Fruit fly (Drosophila melanogaster) whole organism, embryonic: ENCODE results near the gene Gpdh1.
A peak's percentile ranks its signal among the peaks of the same experiment; 100 is the strongest.

ENCODE experiments used
- Antp ChIP-seq: fragments of 200-800 bp; sonication (Bioruptor generic); optimal IDR thresholded peaks from 3 replicates; lab custom pipeline; 2016; ENCODE audit warnings: missing biosample characterization, missing genetic modification characterization
- BEAF-32 ChIP-seq: fragments of 200-800 bp; sonication (Bioruptor generic); optimal IDR thresholded peaks from 3 replicates; lab custom pipeline; 2017; ENCODE audit warnings: missing biosample characterization, missing genetic modification characterization, mild to moderate bottlenecking, moderate library complexity, missing genetic modification reagents
- C15 ChIP-seq: fragments of 200-800 bp; sonication (Bioruptor generic); IDR thresholded peaks from 3 replicates; pipeline ENCODE4 v1.3.6; 2022; ENCODE audit warnings: missing biosample characterization, missing genetic modification characterization
- CG11504 ChIP-seq: fragments of 200-800 bp; sonication (Bioruptor generic); optimal IDR thresholded peaks from 3 replicates; lab custom pipeline; 2019; ENCODE audit warnings: missing biosample characterization, mild to moderate bottlenecking, missing genetic modification characterization, moderate library complexity
- CG13894 ChIP-seq: fragments of 200-800 bp; sonication (Bioruptor generic); optimal IDR thresholded peaks from 3 replicates; lab custom pipeline; 2018; ENCODE audit warnings: missing biosample characterization, mild to moderate bottlenecking, missing genetic modification characterization, moderate library complexity
- CG1529 ChIP-seq: fragments of 200-800 bp; sonication (Bioruptor generic); optimal IDR thresholded peaks from 3 replicates; lab custom pipeline; 2018; ENCODE audit warnings: missing biosample characterization, missing genetic modification characterization
- CG16779 ChIP-seq: fragments of 200-800 bp; sonication (Bioruptor generic); IDR thresholded peaks from 2 replicates; pipeline ENCODE4 v1.3.6; 2022; ENCODE audit warnings: missing biosample characterization, missing genetic modification characterization
- CG16813 ChIP-seq: fragments of 200-800 bp; sonication (Bioruptor generic); IDR thresholded peaks from 3 replicates; pipeline ENCODE4 v1.3.6; 2022; ENCODE audit warnings: missing biosample characterization, missing genetic modification characterization; ENCODE audit not compliant: partially characterized antibody
- CG2199 ChIP-seq: fragments of 200-800 bp; sonication (Bioruptor generic); IDR thresholded peaks from 3 replicates; pipeline ENCODE4 v1.3.6; 2022; ENCODE audit warnings: missing biosample characterization, missing genetic modification characterization
- CG30431 ChIP-seq: fragments of 200-800 bp; sonication (Bioruptor generic); optimal IDR thresholded peaks from 2 replicates; lab custom pipeline; 2017; ENCODE audit warnings: missing biosample characterization, missing genetic modification characterization
- CG3163 ChIP-seq: fragments of 200-800 bp; sonication (Bioruptor generic); optimal IDR thresholded peaks from 3 replicates; lab custom pipeline; 2016; ENCODE audit warnings: missing biosample characterization, missing genetic modification characterization
- CG34376 ChIP-seq: fragments of 200-800 bp; sonication (Bioruptor generic); optimal IDR thresholded peaks from 2 replicates; lab custom pipeline; 2018; ENCODE audit warnings: missing biosample characterization, mild to moderate bottlenecking, missing genetic modification characterization
- CG4707 ChIP-seq: fragments of 200-800 bp; sonication (Bioruptor generic); optimal IDR thresholded peaks from 2 replicates; lab custom pipeline; 2018; ENCODE audit warnings: missing biosample characterization, mild to moderate bottlenecking, missing genetic modification characterization, moderate library complexity
- CG6654 ChIP-seq: fragments of 200-800 bp; sonication (Bioruptor generic); optimal IDR thresholded peaks from 2 replicates; lab custom pipeline; 2017; ENCODE audit warnings: missing biosample characterization, mild to moderate bottlenecking, missing genetic modification characterization
- CG7786 ChIP-seq: fragments of 200-800 bp; sonication (Bioruptor generic); optimal IDR thresholded peaks from 2 replicates; lab custom pipeline; 2016; ENCODE audit warnings: missing biosample characterization, missing genetic modification characterization
- CG7963 ChIP-seq: fragments of 200-800 bp; sonication (Bioruptor generic); IDR thresholded peaks from 3 replicates; pipeline ENCODE4 v1.3.6; 2022; ENCODE audit warnings: missing biosample characterization, missing genetic modification characterization; ENCODE audit not compliant: partially characterized antibody
- CG8924 ChIP-seq: fragments of 200-800 bp; optimal IDR thresholded peaks from 3 replicates; lab custom pipeline; 2019; ENCODE audit warnings: missing biosample characterization, mild to moderate bottlenecking, missing genetic modification characterization, moderate library complexity
- Dbx ChIP-seq: fragments of 200-800 bp; sonication (Bioruptor generic); IDR thresholded peaks from 3 replicates; pipeline ENCODE4 v1.3.6; 2022; ENCODE audit warnings: missing biosample characterization, missing genetic modification characterization
- Eip74EF ChIP-seq, 2 experiments: fragments of 200-800 bp in 1 of 2; fragments of >200 bp in 1 of 2; sonication (Bioruptor generic) in 1 of 2; optimal IDR thresholded peaks; 2 replicates each; lab custom pipeline; 2017 to 2019; ENCODE audit warnings: missing biosample characterization in 2 of 2, missing genetic modification characterization in 2 of 2, mild to moderate bottlenecking in 1 of 2, moderate library complexity in 1 of 2
- Ets65A ChIP-seq: fragments of 200-800 bp; sonication (Bioruptor generic); peaks from one replicate; lab custom pipeline; 2016; ENCODE audit warnings: missing biosample characterization, missing genetic modification characterization
- Hr3 ChIP-seq: fragments of 200-800 bp; sonication (Bioruptor generic); optimal IDR thresholded peaks from 3 replicates; lab custom pipeline; 2016; ENCODE audit warnings: missing biosample characterization, missing genetic modification characterization
- Mrtf ChIP-seq: fragments of 200-800 bp; sonication (Bioruptor generic); IDR thresholded peaks from 3 replicates; pipeline ENCODE4 v1.3.6; 2022; ENCODE audit warnings: missing biosample characterization, missing genetic modification characterization
- NFAT ChIP-seq: fragments of 200-800 bp; sonication (Bioruptor generic); IDR thresholded peaks from 2 replicates; pipeline ENCODE4 v1.3.6; 2022; ENCODE audit warnings: missing biosample characterization, missing genetic modification characterization
- Opbp ChIP-seq: fragments of 200-800 bp; sonication (Bioruptor generic); IDR thresholded peaks from 3 replicates; pipeline ENCODE4 v1.3.6; 2022; ENCODE audit warnings: missing biosample characterization, missing genetic modification characterization; ENCODE audit not compliant: partially characterized antibody
- Ssrp ChIP-seq: fragments of 200-800 bp; sonication (Bioruptor generic); optimal IDR thresholded peaks from 2 replicates; lab custom pipeline; 2018; ENCODE audit warnings: missing biosample characterization, mild to moderate bottlenecking, missing genetic modification characterization, moderate library complexity
- cato ChIP-seq: fragments of 200-800 bp; sonication (Bioruptor generic); optimal IDR thresholded peaks from 2 replicates; lab custom pipeline; 2016; ENCODE audit warnings: missing biosample characterization, missing genetic modification characterization, borderline replicate concordance
- chif ChIP-seq, 2 experiments: fragments of 200-800 bp; sonication (Bioruptor generic); optimal IDR thresholded peaks; 3 replicates each; lab custom pipeline; 2016; ENCODE audit warnings: missing biosample characterization in 2 of 2, missing genetic modification characterization in 2 of 2
- chn ChIP-seq: fragments of 200-800 bp; sonication (Bioruptor generic); optimal IDR thresholded peaks from 2 replicates; lab custom pipeline; 2016; ENCODE audit warnings: missing biosample characterization, missing genetic modification characterization
- ci ChIP-seq: fragments of 200-800 bp; sonication (Bioruptor generic); IDR thresholded peaks from 3 replicates; pipeline ENCODE4 v1.3.6; 2022; ENCODE audit warnings: missing biosample characterization, missing genetic modification characterization
- dmrt11E ChIP-seq: fragments of 200-800 bp; sonication (Bioruptor generic); optimal IDR thresholded peaks from 3 replicates; lab custom pipeline; 2018; ENCODE audit warnings: missing biosample characterization, mild to moderate bottlenecking, missing genetic modification characterization, moderate library complexity
- ewg ChIP-seq: fragments of 200-800 bp; sonication (Bioruptor generic); optimal IDR thresholded peaks from 3 replicates; lab custom pipeline; 2017; ENCODE audit warnings: mild to moderate bottlenecking, missing biosample characterization, missing genetic modification reagents, missing genetic modification characterization
- fu2 ChIP-seq: fragments of 200-800 bp; sonication (Bioruptor generic); optimal IDR thresholded peaks from 2 replicates; lab custom pipeline; 2016; ENCODE audit warnings: missing biosample characterization, missing genetic modification characterization
- grau ChIP-seq: fragments of 200-800 bp; optimal IDR thresholded peaks from 3 replicates; lab custom pipeline; 2019; ENCODE audit warnings: missing biosample characterization, mild to moderate bottlenecking, missing genetic modification characterization, moderate library complexity
- hth ChIP-seq: fragments of >200 bp; optimal IDR thresholded peaks from 2 replicates; lab custom pipeline; 2017; ENCODE audit warnings: inconsistent platforms
- jing ChIP-seq: fragments of 200-800 bp; sonication (Bioruptor generic); optimal IDR thresholded peaks from 2 replicates; lab custom pipeline; 2018; ENCODE audit warnings: missing biosample characterization, mild to moderate bottlenecking, missing genetic modification characterization
- mirr ChIP-seq: fragments of 200-800 bp; sonication (Bioruptor generic); optimal IDR thresholded peaks from 3 replicates; lab custom pipeline; 2018; ENCODE audit warnings: missing biosample characterization, mild to moderate bottlenecking, missing genetic modification characterization
- nerfin-2 ChIP-seq: fragments of 200-800 bp; sonication (Bioruptor generic); IDR thresholded peaks from 2 replicates; pipeline ENCODE4 v1.3.6; 2022; ENCODE audit warnings: missing biosample characterization, missing genetic modification characterization; ENCODE audit not compliant: partially characterized antibody
- nom ChIP-seq: fragments of 200-800 bp; sonication (Bioruptor generic); optimal IDR thresholded peaks from 2 replicates; lab custom pipeline; 2017; ENCODE audit warnings: missing biosample characterization, missing genetic modification characterization, mild to moderate bottlenecking, moderate library complexity, missing genetic modification reagents
- sens-2 ChIP-seq: fragments of 200-800 bp; sonication (Bioruptor generic); IDR thresholded peaks from 2 replicates; pipeline ENCODE4 v1.3.6; 2022; ENCODE audit warnings: missing biosample characterization, missing genetic modification characterization
- slou ChIP-seq: fragments of 200-800 bp; sonication (Bioruptor generic); optimal IDR thresholded peaks from 3 replicates; lab custom pipeline; 2016; ENCODE audit warnings: missing biosample characterization, missing genetic modification characterization
- slp2 ChIP-seq: fragments of 200-800 bp; sonication (Bioruptor generic); optimal IDR thresholded peaks from 2 replicates; lab custom pipeline; 2016; ENCODE audit warnings: missing biosample characterization, missing genetic modification characterization
- tgo ChIP-seq: fragments of 200-800 bp; sonication (Bioruptor generic); IDR thresholded peaks from 3 replicates; pipeline ENCODE4 v1.3.6; 2022; ENCODE audit warnings: missing biosample characterization, missing genetic modification characterization
- trem ChIP-seq: fragments of 200-800 bp; optimal IDR thresholded peaks from 3 replicates; lab custom pipeline; 2019; ENCODE audit warnings: missing biosample characterization, mild to moderate bottlenecking, missing genetic modification characterization, moderate library complexity
- yki ChIP-seq: fragments of >200 bp; optimal IDR thresholded peaks from 3 replicates; lab custom pipeline; 2018

The Gpdh1 gene

dm6 chr2L:5988115-5989092 lies 45.0 kb downstream of the Gpdh1 start (continued):
- TF ChIP-seq slp2 (GFP tag; lab: Kevin White, UChicago), result no peak
- no peak for TF ChIP-seq fu2 (GFP tag; lab: Kevin White, UChicago)
- no peak for TF ChIP-seq CG3163 (GFP tag; lab: Kevin White, UChicago)
- 0 out of 3 replicates have a peak, but pooled peaks have one; percentile 21 for TF ChIP-seq ci (GFP tag; lab: Robert Waterston, UW)
- peak; percentile 37 for TF ChIP-seq mirr (GFP tag; lab: Kevin White, UChicago)
- TF ChIP-seq CG1529 (GFP tag; lab: Kevin White, UChicago), result no peak
- TF ChIP-seq CG2199 (GFP tag; lab: Robert Waterston, UW), result peak; percentile 77; the same call in 1 of the 3 replicates
- TF ChIP-seq CG13894, result no peak
- TF ChIP-seq yki (lab: Kevin White, UChicago), result no peak
- 0 out of 2 replicates have a peak, but pooled peaks have one; percentile 37 for TF ChIP-seq sens-2
- TF ChIP-seq CG7786, result no peak
- no peak for TF ChIP-seq CG6654
- no peak for TF ChIP-seq hth (lab: Kevin White, UChicago)
- TF ChIP-seq Opbp (GFP tag; lab: Robert Waterston, UW), result no peak
- TF ChIP-seq NFAT (GFP tag; lab: Robert Waterston, UW), result no peak
- no peak for TF ChIP-seq Mrtf (GFP tag; lab: Robert Waterston, UW)
- no peak for TF ChIP-seq jing (GFP tag; lab: Kevin White, UChicago)
- no peak for TF ChIP-seq chn (GFP tag; lab: Kevin White, UChicago)
- no peak for TF ChIP-seq Eip74EF (GFP tag; optimal IDR thresholded peaks at IDR 0.05; lab: Kevin White, UChicago)
- no peak for TF ChIP-seq Antp
- peak; percentile 16; the same call in 1 of the 3 replicates for TF ChIP-seq Dbx (GFP tag; lab: Robert Waterston, UW)
- TF ChIP-seq ewg (GFP tag; lab: Kevin White, UChicago), result no peak
- TF ChIP-seq BEAF-32 (GFP tag; lab: Kevin White, UChicago), result no peak
- TF ChIP-seq Ssrp (tag; lab: Kevin White, UChicago), result no peak
- TF ChIP-seq grau (tag; lab: Kevin White, UChicago), result no peak
- no peak for TF ChIP-seq chif (GFP tag; optimal IDR thresholded peaks at IDR 0.05; lab: Kevin White, UChicago)
- TF ChIP-seq CG30431 (GFP tag; lab: Kevin White, UChicago), result no peak
- no peak for TF ChIP-seq Hr3 (GFP tag; lab: Kevin White, UChicago)
- TF ChIP-seq cato (GFP tag; lab: Kevin White, UChicago), result no peak
- no peak for TF ChIP-seq dmrt11E (tag; lab: Kevin White, UChicago)
- TF ChIP-seq tgo, result no peak
- no peak for TF ChIP-seq nerfin-2 (GFP tag; lab: Robert Waterston, UW)
- TF ChIP-seq CG8924 (tag; lab: Kevin White, UChicago), result no peak
- peak; percentile 61 for TF ChIP-seq Ets65A (GFP tag; lab: Kevin White, UChicago)
- no peak for TF ChIP-seq CG16813 (GFP tag; lab: Robert Waterston, UW)

dm6 chr2L:5990447-5990846 lies 47.0 kb downstream of the Gpdh1 start:
- TF ChIP-seq CG11504 (tag; lab: Kevin White, UChicago), result no peak
- TF ChIP-seq CG4707, result no peak
- 0 out of 3 replicates have a peak, but pooled peaks have one; percentile 31 for TF ChIP-seq CG7963
- TF ChIP-seq slou, result no peak
- peak; percentile 58 for TF ChIP-seq nom (GFP tag; lab: Kevin White, UChicago)
- no peak for TF ChIP-seq CG16779 (GFP tag; lab: Robert Waterston, UW)
- no peak for TF ChIP-seq C15 (GFP tag; lab: Robert Waterston, UW)
- TF ChIP-seq trem (tag; lab: Kevin White, UChicago), result no peak
- TF ChIP-seq CG34376 (GFP tag; lab: Kevin White, UChicago), result no peak
- TF ChIP-seq, all 482 proteins: peak for 2
